Worm (Caenorhabditis elegans) whole organism, L3 larva: ENCODE data around the gene gasr-8.

ENCODE experiments used
- R02D3.7 ChIP-seq: fragments of 150-350 bp; optimal IDR thresholded peaks from 2 replicates; lab custom pipeline; 2014; ENCODE audit warnings: missing biosample characterization, missing genetic modification characterization
- ZK546.5 ChIP-seq: sonication (generic microtip); optimal IDR thresholded peaks from 2 replicates; lab custom pipeline; 2017; ENCODE audit warnings: missing biosample characterization, missing genetic modification characterization
- aly-2 ChIP-seq: fragments of 150-350 bp; optimal IDR thresholded peaks from 2 replicates; lab custom pipeline; 2014; ENCODE audit warnings: missing biosample characterization, missing genetic modification characterization
- ama-1 ChIP-seq: fragments of 150-350 bp; optimal IDR thresholded peaks from 2 replicates; lab custom pipeline; 2018
- ceh-16 ChIP-seq: sonication (generic microtip); optimal IDR thresholded peaks from 2 replicates; lab custom pipeline; 2017; ENCODE audit warnings: missing biosample characterization, missing genetic modification characterization
- ceh-82 ChIP-seq: fragments of 150-350 bp; optimal IDR thresholded peaks from 2 replicates; lab custom pipeline; 2014; ENCODE audit warnings: missing biosample characterization, missing genetic modification characterization
- ceh-9 ChIP-seq: sonication (generic microtip); optimal IDR thresholded peaks from 2 replicates; lab custom pipeline; 2018; ENCODE audit warnings: missing biosample characterization, missing genetic modification characterization
- egl-27 ChIP-seq: sonication (generic microtip); optimal IDR thresholded peaks from 4 replicates; lab custom pipeline; 2017; ENCODE audit warnings: missing biosample characterization, missing genetic modification reagents, missing genetic modification characterization
- egl-5 ChIP-seq: fragments of 150-350 bp; optimal IDR thresholded peaks from 2 replicates; lab custom pipeline; 2017; ENCODE audit warnings: missing biosample characterization, missing genetic modification reagents, missing genetic modification characterization, inconsistent platforms
- elt-2 ChIP-seq: sonication (generic microtip); optimal IDR thresholded peaks from 2 replicates; lab custom pipeline; 2016; ENCODE audit warnings: missing genetic modification reagents, mild to moderate bottlenecking, missing genetic modification characterization, missing compliant biosample characterization
- elt-3 ChIP-seq, 3 experiments: fragments of 150-350 bp in 1 of 3; sonication (generic microtip) in 2 of 3; optimal IDR thresholded peaks; 2 replicates in 2 of 3; 4 replicates in 1 of 3; lab custom pipeline; 2014 to 2017; ENCODE audit warnings: missing biosample characterization in 3 of 3, missing genetic modification characterization in 3 of 3
- eor-1 ChIP-seq, 2 experiments: fragments of 150-350 bp; optimal IDR thresholded peaks; 2 replicates each; lab custom pipeline; 2014 to 2018; ENCODE audit warnings: missing biosample characterization in 2 of 2, missing genetic modification characterization in 2 of 2
- fkh-2 ChIP-seq: fragments of 150-350 bp; optimal IDR thresholded peaks from 2 replicates; lab custom pipeline; 2014; ENCODE audit warnings: missing biosample characterization, missing genetic modification reagents, missing genetic modification characterization
- lin-15B ChIP-seq: fragments of 150-350 bp; optimal IDR thresholded peaks from 2 replicates; lab custom pipeline; 2014; ENCODE audit warnings: missing biosample characterization, missing genetic modification characterization
- lsy-12 ChIP-seq: sonication (generic microtip); optimal IDR thresholded peaks from 2 replicates; lab custom pipeline; 2016; ENCODE audit warnings: mild to moderate bottlenecking, missing genetic modification characterization, missing compliant biosample characterization
- mdl-1 ChIP-seq: fragments of 150-350 bp; optimal IDR thresholded peaks from 2 replicates; lab custom pipeline; 2014; ENCODE audit warnings: missing biosample characterization, missing genetic modification characterization
- mml-1 ChIP-seq: fragments of 150-350 bp; sonication (generic microtip); optimal IDR thresholded peaks from 3 replicates; lab custom pipeline; 2014; ENCODE audit warnings: missing biosample characterization, missing genetic modification characterization
- nfya-1 ChIP-seq: sonication (generic microtip); optimal IDR thresholded peaks from 2 replicates; lab custom pipeline; 2017; ENCODE audit warnings: missing genetic modification characterization, mild to moderate bottlenecking, missing compliant biosample characterization, antibody characterized with exemption, moderate library complexity; ENCODE audit not compliant: insufficient read depth
- nhr-11 ChIP-seq: fragments of 150-350 bp; optimal IDR thresholded peaks from 2 replicates; lab custom pipeline; 2014; ENCODE audit warnings: missing biosample characterization, missing genetic modification characterization
- nhr-12 ChIP-seq: fragments of 150-350 bp; optimal IDR thresholded peaks from 2 replicates; lab custom pipeline; 2014; ENCODE audit warnings: missing biosample characterization, missing genetic modification characterization
- nhr-23 ChIP-seq: fragments of 150-350 bp; optimal IDR thresholded peaks from 2 replicates; lab custom pipeline; 2014; ENCODE audit warnings: missing biosample characterization, missing genetic modification reagents, missing genetic modification characterization
- nhr-237 ChIP-seq: fragments of 150-350 bp; optimal IDR thresholded peaks from 2 replicates; lab custom pipeline; 2014; ENCODE audit warnings: missing biosample characterization, missing genetic modification characterization
- nhr-25 ChIP-seq: sonication (generic microtip); optimal IDR thresholded peaks from 2 replicates; lab custom pipeline; 2017; ENCODE audit warnings: missing biosample characterization, missing genetic modification characterization
- nhr-28 ChIP-seq: fragments of 150-350 bp; optimal IDR thresholded peaks from 2 replicates; lab custom pipeline; 2014; ENCODE audit warnings: missing biosample characterization, missing genetic modification characterization
- nhr-43 ChIP-seq: sonication (generic microtip); optimal IDR thresholded peaks from 2 replicates; lab custom pipeline; 2016; ENCODE audit warnings: mild to moderate bottlenecking, missing genetic modification characterization, missing compliant biosample characterization; ENCODE audit not compliant: poor library complexity, severe bottlenecking
- nhr-67 ChIP-seq: fragments of 150-350 bp; optimal IDR thresholded peaks from 2 replicates; lab custom pipeline; 2014; ENCODE audit warnings: missing biosample characterization, missing genetic modification characterization
- nhr-76 ChIP-seq: fragments of 150-350 bp; sonication (generic microtip); optimal IDR thresholded peaks from 5 replicates; lab custom pipeline; 2014; ENCODE audit warnings: missing biosample characterization, missing genetic modification characterization
- pha-4 ChIP-seq: fragments of 150-350 bp; optimal IDR thresholded peaks from 2 replicates; lab custom pipeline; 2014; ENCODE audit warnings: missing biosample characterization, missing genetic modification reagents, missing genetic modification characterization
- pqm-1 ChIP-seq: fragments of 150-350 bp; optimal IDR thresholded peaks from 2 replicates; lab custom pipeline; 2017; ENCODE audit warnings: missing biosample characterization, missing genetic modification characterization, inconsistent platforms
- sea-2 ChIP-seq: fragments of 150-350 bp; sonication (generic microtip); optimal IDR thresholded peaks from 4 replicates; lab custom pipeline; 2014; ENCODE audit warnings: missing biosample characterization, missing genetic modification reagents, missing genetic modification characterization
- skn-1 ChIP-seq: fragments of 150-350 bp; optimal IDR thresholded peaks from 2 replicates; lab custom pipeline; 2014; ENCODE audit warnings: missing biosample characterization, missing genetic modification characterization
- tbx-2 ChIP-seq: sonication (generic microtip); optimal IDR thresholded peaks from 2 replicates; lab custom pipeline; 2016; ENCODE audit warnings: mild to moderate bottlenecking, missing genetic modification characterization, missing compliant biosample characterization
- unc-39 ChIP-seq: sonication (generic microtip); optimal IDR thresholded peaks from 4 replicates; lab custom pipeline; 2017; ENCODE audit warnings: missing biosample characterization, missing genetic modification characterization
- unc-62 ChIP-seq: fragments of 150-350 bp; sonication (generic microtip); optimal IDR thresholded peaks from 4 replicates; lab custom pipeline; 2014; ENCODE audit warnings: missing biosample characterization, missing genetic modification reagents, missing genetic modification characterization
- ztf-11 ChIP-seq: fragments of 150-350 bp; optimal IDR thresholded peaks from 2 replicates; lab custom pipeline; 2014; ENCODE audit warnings: missing biosample characterization, missing genetic modification characterization

The gasr-8 gene

ce11 chrV:14650631-14651030 is 38.3 kb upstream of the gasr-8 start:
- TF ChIP-seq nhr-43, result no peak
- TF ChIP-seq eor-1 (tag; optimal IDR thresholded peaks at IDR 0.05; lab: Kevin White, UChicago), result no peak
- no peak for TF ChIP-seq egl-5 (tag; lab: Kevin White, UChicago)
- no peak for TF ChIP-seq ceh-9 (tag; lab: Kevin White, UChicago)
- TF ChIP-seq ceh-16 (tag; lab: Kevin White, UChicago), result no peak
- TF ChIP-seq nhr-76 (tag; lab: Kevin White, UChicago), result no peak
- TF ChIP-seq ZK546.5 (tag; lab: Kevin White, UChicago), result no peak
- no peak for TF ChIP-seq elt-3 (tag; optimal IDR thresholded peaks at IDR 0.05; lab: Kevin White, UChicago)
- TF ChIP-seq ceh-82, result no peak
- TF ChIP-seq R02D3.7 (tag; lab: Kevin White, UChicago), result no peak
- no peak for TF ChIP-seq nhr-11 (tag; lab: Kevin White, UChicago)

- no peak for TF ChIP-seq nfya-1 (tag; lab: Kevin White, UChicago)
- no peak for TF ChIP-seq elt-3 (tag; optimal IDR thresholded peaks at IDR 0.05; lab: Kevin White, UChicago)
- TF ChIP-seq nhr-25 (tag; lab: Kevin White, UChicago), result no peak
- no peak for TF ChIP-seq pha-4 (tag; lab: Kevin White, UChicago)
- no peak for TF ChIP-seq nhr-12
- TF ChIP-seq mml-1 (tag; lab: Kevin White, UChicago), result no peak
- TF ChIP-seq skn-1, result no peak
Measured at ce11 chrV:14655689-14656088, 33.2 kb upstream of the gasr-8 start.

- no peak for TF ChIP-seq unc-62 (GFP tag; lab: Kevin White, UChicago)
- no peak for TF ChIP-seq nhr-12
- TF ChIP-seq unc-39, result no peak
- TF ChIP-seq elt-2 (tag; lab: Kevin White, UChicago), result no peak
- TF ChIP-seq aly-2 (tag; lab: Kevin White, UChicago), result no peak
- no peak for TF ChIP-seq ztf-11 (tag; lab: Kevin White, UChicago)
- no peak for TF ChIP-seq ceh-9 (tag; lab: Kevin White, UChicago)
- no peak for TF ChIP-seq nhr-237 (tag; lab: Kevin White, UChicago)
- TF ChIP-seq tbx-2 (tag; lab: Kevin White, UChicago), result no peak
- no peak for TF ChIP-seq lsy-12 (tag; lab: Kevin White, UChicago)
- no peak for TF ChIP-seq nfya-1 (tag; lab: Kevin White, UChicago)
- no peak for TF ChIP-seq sea-2 (GFP tag; lab: Kevin White, UChicago)
- no peak for TF ChIP-seq lin-15B (tag; lab: Kevin White, UChicago)
- no peak for TF ChIP-seq fkh-2
Measured at ce11 chrV:14656970-14657369, 31.9 kb upstream of the gasr-8 start.

ce11 chrV:14658131-14658530 is 30.8 kb upstream of the gasr-8 start, which contains the start of gene slc-25A29:
Gene slc-25A29 (minus strand): TSS chrV:14658175.
- TF ChIP-seq elt-3 (tag; optimal IDR thresholded peaks at IDR 0.05; lab: Kevin White, UChicago) (peak in 2 of 3 experiments; percentile 54 to 63), mml-1 (tag; lab: Kevin White, UChicago) (no peak), nhr-23 (peak; percentile 16), nhr-25 (tag; lab: Kevin White, UChicago) (peak; percentile 37), nhr-67 (tag; lab: Kevin White, UChicago) (no peak)

- no peak for TF ChIP-seq nhr-28 (tag; lab: Kevin White, UChicago)
- TF ChIP-seq ama-1 (lab: Kevin White, UChicago), result no peak
- no peak for TF ChIP-seq egl-27 (tag; lab: Kevin White, UChicago)
- TF ChIP-seq nhr-43, result no peak
- no peak for TF ChIP-seq aly-2 (tag; lab: Kevin White, UChicago)
- TF ChIP-seq mdl-1 (tag; lab: Kevin White, UChicago), result no peak
- TF ChIP-seq nhr-23, result no peak
- no peak for TF ChIP-seq pqm-1 (tag; lab: Kevin White, UChicago)
- no peak for TF ChIP-seq lin-15B (tag; lab: Kevin White, UChicago)
- TF ChIP-seq nhr-11 (tag; lab: Kevin White, UChicago), result no peak
- TF ChIP-seq, all 47 proteins: peak for 0
Measured at ce11 chrV:14659595-14659994, 29.3 kb upstream of the gasr-8 start.
